Fruit fly (Drosophila melanogaster): Measurements from ENCODE around the gene g.

DNA sequence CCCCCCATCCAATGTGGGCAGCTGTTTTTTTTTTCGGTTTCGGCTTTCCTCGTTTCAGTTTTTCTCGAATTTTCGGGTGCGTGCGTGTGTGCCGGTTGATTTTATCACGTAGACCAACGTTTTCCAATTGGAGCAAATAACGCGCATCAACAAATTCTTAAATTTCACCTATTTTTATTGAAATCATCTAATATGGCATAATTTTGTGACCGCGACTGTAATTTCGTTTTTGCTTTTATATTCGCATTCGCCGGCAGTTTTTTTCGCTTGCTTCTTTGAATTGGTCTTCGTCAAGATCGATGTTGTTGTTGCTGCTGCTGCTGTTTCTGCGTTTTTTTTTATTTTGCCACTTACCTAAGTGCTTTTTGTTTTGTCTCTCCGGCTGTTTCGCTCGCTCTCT lies 18.4 kb upstream of the g start:
- TF ChIP-seq Dfd (GFP tag; optimal IDR thresholded peaks at IDR 0.05) (no peak), tai (GFP tag; optimal IDR thresholded peaks at IDR 0.05) (no peak), Hr78 (GFP tag; optimal IDR thresholded peaks at IDR 0.05) (no peak), usp (GFP tag; optimal IDR thresholded peaks at IDR 0.05) (no peak)

Data from whole organism, wandering third instar larva.